Fruit fly (Drosophila melanogaster) whole organism, prepupa: ENCODE data around the gene acj6.
A peak's percentile ranks its signal among the peaks of the same experiment; 100 is the strongest.

ENCODE experiments used
- CG10669 ChIP-seq: fragments of 200-800 bp; sonication (Bioruptor generic); optimal IDR thresholded peaks from 3 replicates; lab custom pipeline; 2018; ENCODE audit warnings: missing biosample characterization, mild to moderate bottlenecking, missing genetic modification characterization, moderate library complexity
- CG11294 ChIP-seq: fragments of 200-800 bp; sonication (Bioruptor generic); IDR thresholded peaks from 2 replicates; pipeline ENCODE4 v1.3.6; 2022; ENCODE audit warnings: missing biosample characterization, missing genetic modification characterization
- CG11902 ChIP-seq: fragments of 200-800 bp; sonication (Bioruptor generic); optimal IDR thresholded peaks from 3 replicates; lab custom pipeline; 2016; ENCODE audit warnings: missing biosample characterization, missing genetic modification characterization
- CG15336 ChIP-seq: fragments of 200-800 bp; sonication (Bioruptor generic); IDR thresholded peaks from 2 replicates; pipeline ENCODE4 v1.3.6; 2022; ENCODE audit warnings: missing biosample characterization, missing genetic modification characterization
- CG1621 ChIP-seq: fragments of 200-800 bp; sonication (Bioruptor generic); optimal IDR thresholded peaks from 3 replicates; lab custom pipeline; 2018; ENCODE audit warnings: missing biosample characterization, mild to moderate bottlenecking, missing genetic modification characterization
- CG16779 ChIP-seq: fragments of 200-800 bp; sonication (Bioruptor generic); optimal IDR thresholded peaks from 3 replicates; lab custom pipeline; 2017; ENCODE audit warnings: missing biosample characterization, mild to moderate bottlenecking, missing genetic modification characterization
- CG3032 ChIP-seq: fragments of 200-800 bp; optimal IDR thresholded peaks from 2 replicates; lab custom pipeline; 2019; ENCODE audit warnings: missing biosample characterization, mild to moderate bottlenecking, missing genetic modification characterization, moderate library complexity
- CG31627 ChIP-seq: fragments of 200-800 bp; sonication (Bioruptor generic); optimal IDR thresholded peaks from 3 replicates; lab custom pipeline; 2016; ENCODE audit warnings: missing biosample characterization, missing genetic modification characterization
- CG32006 ChIP-seq: fragments of 200-800 bp; sonication (Bioruptor generic); optimal IDR thresholded peaks from 3 replicates; lab custom pipeline; 2017; ENCODE audit warnings: missing biosample characterization, mild to moderate bottlenecking, missing genetic modification characterization
- CG34406 ChIP-seq: fragments of 200-800 bp; sonication (Bioruptor generic); optimal IDR thresholded peaks from 3 replicates; lab custom pipeline; 2016; ENCODE audit warnings: missing biosample characterization, missing genetic modification characterization
- CG3919 ChIP-seq: fragments of 200-800 bp; sonication (Bioruptor generic); optimal IDR thresholded peaks from 3 replicates; lab custom pipeline; 2016; ENCODE audit warnings: missing biosample characterization, missing genetic modification characterization
- CG4318 ChIP-seq: fragments of 200-800 bp; sonication (Bioruptor generic); optimal IDR thresholded peaks from 3 replicates; lab custom pipeline; 2017; ENCODE audit warnings: missing biosample characterization, mild to moderate bottlenecking, missing genetic modification characterization
- CG6163 ChIP-seq: fragments of 200-800 bp; sonication (Bioruptor generic); IDR thresholded peaks from 3 replicates; pipeline ENCODE4 v1.3.6; 2022; ENCODE audit warnings: missing biosample characterization, missing genetic modification characterization
- CG6276 ChIP-seq: fragments of 200-800 bp; sonication (Bioruptor generic); optimal IDR thresholded peaks from 2 replicates; lab custom pipeline; 2017; ENCODE audit warnings: missing biosample characterization, mild to moderate bottlenecking, missing genetic modification characterization
- CG6792 ChIP-seq: fragments of 200-800 bp; sonication (Bioruptor generic); optimal IDR thresholded peaks from 3 replicates; lab custom pipeline; 2016; ENCODE audit warnings: missing biosample characterization, missing genetic modification characterization
- CG6854 ChIP-seq: fragments of 200-800 bp; sonication (Bioruptor generic); optimal IDR thresholded peaks from 2 replicates; lab custom pipeline; 2017; ENCODE audit warnings: missing biosample characterization, mild to moderate bottlenecking, missing genetic modification characterization
- CG7368 ChIP-seq: fragments of 200-800 bp; sonication (Bioruptor generic); optimal IDR thresholded peaks from 3 replicates; lab custom pipeline; 2016; ENCODE audit warnings: missing biosample characterization, missing genetic modification characterization
- CG8119 ChIP-seq: fragments of 200-800 bp; sonication (Bioruptor generic); IDR thresholded peaks from 3 replicates; pipeline ENCODE4 v1.3.6; 2022; ENCODE audit warnings: missing biosample characterization, missing genetic modification characterization
- CG9139 ChIP-seq: fragments of 200-800 bp; sonication (Bioruptor generic); optimal IDR thresholded peaks from 3 replicates; lab custom pipeline; 2017; ENCODE audit warnings: missing biosample characterization, mild to moderate bottlenecking, missing genetic modification characterization
- Eip75B ChIP-seq: fragments of 200-800 bp; sonication (Bioruptor generic); optimal IDR thresholded peaks from 3 replicates; lab custom pipeline; 2016; ENCODE audit warnings: missing biosample characterization, missing genetic modification characterization
- Eip78C ChIP-seq: fragments of 200-800 bp; sonication (Bioruptor generic); peaks from one replicate; lab custom pipeline; 2016; ENCODE audit warnings: missing biosample characterization, missing genetic modification characterization
- Eip93F ChIP-seq: fragments of 200-800 bp; sonication (Bioruptor generic); optimal IDR thresholded peaks from 2 replicates; lab custom pipeline; 2016; ENCODE audit warnings: missing biosample characterization, mild to moderate bottlenecking, missing genetic modification characterization
- Ets21C ChIP-seq: fragments of 200-800 bp; sonication (Bioruptor generic); optimal IDR thresholded peaks from 3 replicates; lab custom pipeline; 2016; ENCODE audit warnings: missing biosample characterization, missing genetic modification characterization
- Ets96B ChIP-seq: fragments of 200-800 bp; optimal IDR thresholded peaks from 2 replicates; lab custom pipeline; 2019; ENCODE audit warnings: missing biosample characterization, mild to moderate bottlenecking, missing genetic modification characterization, moderate library complexity
- Gug ChIP-seq: fragments of 200-800 bp; sonication (Bioruptor generic); IDR thresholded peaks from 2 replicates; pipeline ENCODE4 v1.3.6; 2022; ENCODE audit warnings: missing biosample characterization, missing genetic modification characterization
- Hr38 ChIP-seq: sonication (Bioruptor generic); optimal IDR thresholded peaks from 2 replicates; lab custom pipeline; 2016; ENCODE audit warnings: missing biosample characterization, missing genetic modification characterization
- Hr39 ChIP-seq: fragments of 200-800 bp; sonication (Bioruptor generic); optimal IDR thresholded peaks from 2 replicates; lab custom pipeline; 2016; ENCODE audit warnings: missing biosample characterization, missing genetic modification characterization
- Hr4 ChIP-seq: fragments of 200-800 bp; sonication (Bioruptor generic); optimal IDR thresholded peaks from 3 replicates; lab custom pipeline; 2016; ENCODE audit warnings: missing biosample characterization, missing genetic modification characterization
- Lpt ChIP-seq: fragments of 200-800 bp; sonication (Bioruptor generic); optimal IDR thresholded peaks from 3 replicates; lab custom pipeline; 2016; ENCODE audit warnings: missing biosample characterization, missing genetic modification characterization
- Met ChIP-seq: fragments of 200-800 bp; sonication (Bioruptor generic); optimal IDR thresholded peaks from 3 replicates; lab custom pipeline; 2016; ENCODE audit warnings: missing biosample characterization, missing genetic modification characterization
- OdsH ChIP-seq: fragments of 200-800 bp; sonication (Bioruptor generic); optimal IDR thresholded peaks from 3 replicates; lab custom pipeline; 2016; ENCODE audit warnings: missing biosample characterization, missing genetic modification characterization
- Sox15 ChIP-seq: fragments of 200-800 bp; sonication (Bioruptor generic); optimal IDR thresholded peaks from 3 replicates; lab custom pipeline; 2016; ENCODE audit warnings: missing biosample characterization, missing genetic modification characterization
- achi ChIP-seq: fragments of 200-800 bp; sonication (Bioruptor generic); optimal IDR thresholded peaks from 3 replicates; lab custom pipeline; 2016; ENCODE audit warnings: missing biosample characterization, missing genetic modification characterization
- acj6 ChIP-seq: fragments of 200-800 bp; sonication (Bioruptor generic); optimal IDR thresholded peaks from 3 replicates; lab custom pipeline; 2016; ENCODE audit warnings: missing biosample characterization, missing genetic modification characterization
- cyc ChIP-seq: fragments of 200-800 bp; sonication (Bioruptor generic); optimal IDR thresholded peaks from 3 replicates; lab custom pipeline; 2016; ENCODE audit warnings: missing biosample characterization, missing genetic modification characterization
- dac ChIP-seq: fragments of 200-800 bp; sonication (Bioruptor generic); optimal IDR thresholded peaks from 2 replicates; lab custom pipeline; 2017; ENCODE audit warnings: missing biosample characterization, mild to moderate bottlenecking, missing genetic modification characterization
- dsx ChIP-seq: fragments of 200-800 bp; optimal IDR thresholded peaks from 3 replicates; lab custom pipeline; 2019; ENCODE audit warnings: missing biosample characterization, mild to moderate bottlenecking, missing genetic modification characterization, moderate library complexity; ENCODE audit not compliant: poor library complexity, severe bottlenecking
- eg ChIP-seq: fragments of 200-800 bp; sonication (Bioruptor generic); IDR thresholded peaks from 3 replicates; pipeline ENCODE4 v1.3.6; 2022; ENCODE audit warnings: missing biosample characterization, missing genetic modification characterization
- esn ChIP-seq: fragments of 200-800 bp; sonication (Bioruptor generic); optimal IDR thresholded peaks from 2 replicates; lab custom pipeline; 2016; ENCODE audit warnings: missing biosample characterization, mild to moderate bottlenecking, missing genetic modification characterization, moderate library complexity
- fkh ChIP-seq: fragments of 200-800 bp; sonication (Bioruptor generic); optimal IDR thresholded peaks from 3 replicates; lab custom pipeline; 2017; ENCODE audit warnings: missing biosample characterization, mild to moderate bottlenecking, missing genetic modification characterization, moderate library complexity
- lz ChIP-seq: fragments of 200-800 bp; sonication (Bioruptor generic); optimal IDR thresholded peaks from 3 replicates; lab custom pipeline; 2016; ENCODE audit warnings: missing biosample characterization, missing genetic modification characterization
- pdm3 ChIP-seq: fragments of 200-800 bp; sonication (Bioruptor generic); optimal IDR thresholded peaks from 3 replicates; lab custom pipeline; 2016; ENCODE audit warnings: missing biosample characterization, missing genetic modification characterization
- salr ChIP-seq, 2 experiments: fragments of 200-800 bp; sonication (Bioruptor generic); optimal IDR thresholded peaks; 3 replicates each; lab custom pipeline; 2016 to 2018; ENCODE audit warnings: missing biosample characterization in 2 of 2, missing genetic modification characterization in 2 of 2, mild to moderate bottlenecking in 1 of 2
- ss ChIP-seq, 2 experiments: fragments of 200-800 bp; sonication (Bioruptor generic); optimal IDR thresholded peaks; 2 replicates in 1 of 2; 3 replicates in 1 of 2; lab custom pipeline; 2017 to 2018; ENCODE audit warnings: mild to moderate bottlenecking in 2 of 2, missing biosample characterization in 2 of 2, missing genetic modification characterization in 2 of 2, moderate library complexity in 1 of 2
- svp ChIP-seq: fragments of 200-800 bp; sonication (Bioruptor generic); peaks from one replicate; lab custom pipeline; 2016; ENCODE audit warnings: missing biosample characterization, missing genetic modification characterization
- topi ChIP-seq: fragments of 200-800 bp; sonication (Bioruptor generic); optimal IDR thresholded peaks from 3 replicates; lab custom pipeline; 2016; ENCODE audit warnings: missing biosample characterization, missing genetic modification characterization

acj6 gene

DNA sequence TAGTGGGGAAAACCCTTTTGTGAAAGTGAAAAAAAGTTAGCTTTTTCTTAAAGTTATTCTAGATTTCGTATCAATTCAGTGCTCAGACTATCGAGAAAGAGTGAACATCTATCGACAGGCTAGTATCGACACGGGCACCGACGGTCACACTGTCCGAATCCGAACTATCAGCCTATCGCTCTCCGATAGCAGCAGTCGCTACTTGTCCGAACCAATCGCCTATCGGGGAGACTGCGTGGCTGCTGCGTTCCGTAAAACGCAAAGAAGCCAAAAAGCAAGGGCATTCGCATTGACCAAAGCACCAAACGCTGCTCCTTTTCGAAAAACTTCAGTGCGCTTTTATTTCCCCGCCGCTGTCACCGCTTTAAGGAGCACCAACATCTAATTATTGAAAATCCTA lies 59.6 kb downstream of the acj6 start, which contains the start of gene Top1:
TSS of gene Top1 (plus strand) at position 190 of the 400 bp plus-strand sequence.
- TF ChIP-seq CG9139 (GFP tag; lab: Kevin White, UChicago) (no peak), Eip93F (GFP tag; lab: Kevin White, UChicago) (no peak), CG3919 (peak; percentile 1), Hr39 (GFP tag; lab: Kevin White, UChicago) (no peak), CG7368 (GFP tag; lab: Kevin White, UChicago) (no peak), topi (GFP tag; lab: Kevin White, UChicago) (no peak), Eip78C (GFP tag; lab: Kevin White, UChicago) (peak; percentile 61), CG4318 (GFP tag; lab: Kevin White, UChicago) (no peak), Met (GFP tag; lab: Kevin White, UChicago) (no peak), CG6854 (peak; percentile 46), Ets21C (GFP tag; lab: Kevin White, UChicago) (no peak), CG3032 (peak; percentile 22), Ets96B (tag; lab: Kevin White, UChicago) (no peak), Lpt (GFP tag; lab: Kevin White, UChicago) (no peak), dac (GFP tag; lab: Kevin White, UChicago) (no peak), fkh (GFP tag; lab: Kevin White, UChicago) (no peak), Hr38 (no peak), acj6 (no peak), OdsH (GFP tag; lab: Kevin White, UChicago) (no peak), CG32006 (GFP tag; lab: Kevin White, UChicago) (no peak), esn (GFP tag; lab: Kevin White, UChicago) (no peak), CG1621 (tag; lab: Kevin White, UChicago) (peak; percentile 23), CG34406 (GFP tag; lab: Kevin White, UChicago) (no peak), eg (GFP tag; lab: Robert Waterston, UW) (peak; percentile 48), svp (GFP tag; lab: Kevin White, UChicago) (no peak), Eip75B (GFP tag; lab: Kevin White, UChicago) (no peak), lz (no peak), CG11902 (no peak), CG8119 (no peak), Sox15 (GFP tag; lab: Kevin White, UChicago) (no peak), dsx (GFP tag; lab: Kevin White, UChicago) (no peak), CG6163 (GFP tag; lab: Robert Waterston, UW) (peak; percentile 36; the same call in 1 of the 3 replicates), CG6276 (GFP tag; lab: Kevin White, UChicago) (peak; percentile 13), ss (GFP tag; optimal IDR thresholded peaks at IDR 0.05; lab: Kevin White, UChicago) (peak in 1 of 2 experiments; percentile 12), CG11294 (GFP tag; lab: Robert Waterston, UW) (0 out of 2 replicates have a peak, but pooled peaks have one; percentile 10), CG6792 (GFP tag; lab: Kevin White, UChicago) (no peak)
- TF ChIP-seq, all 60 proteins: peak for 10

DNA sequence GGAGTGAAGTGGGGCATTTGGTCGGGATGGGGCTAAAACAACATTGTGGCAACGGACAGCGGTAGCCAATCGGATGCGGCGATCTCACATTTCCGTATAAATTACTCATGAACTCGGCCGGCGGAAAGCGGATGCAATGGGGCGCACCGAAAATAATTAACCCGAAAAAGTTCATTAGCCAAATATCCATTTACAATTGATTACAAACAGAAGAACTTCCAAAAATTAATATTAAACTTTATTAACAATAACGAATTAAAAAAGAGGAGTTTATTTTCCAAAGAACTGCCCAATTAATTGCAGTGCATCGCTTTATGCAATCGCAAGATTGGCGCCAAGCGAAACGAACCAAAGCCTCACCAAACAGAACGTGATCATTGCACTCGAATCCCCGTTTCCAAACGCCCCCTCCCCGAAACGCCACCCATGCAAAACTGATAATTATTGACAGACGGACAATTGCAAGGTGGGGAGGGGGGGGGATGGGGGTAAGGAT lies 65.0 kb downstream of the acj6 start:
- TF ChIP-seq CG7368 (GFP tag; lab: Kevin White, UChicago) (no peak), CG11294 (GFP tag; lab: Robert Waterston, UW) (peak; percentile 13; the same call in 1 of the 2 replicates), pdm3 (GFP tag; lab: Kevin White, UChicago) (peak; percentile 12), topi (GFP tag; lab: Kevin White, UChicago) (peak; percentile 37), Met (GFP tag; lab: Kevin White, UChicago) (peak; percentile 29), Eip78C (GFP tag; lab: Kevin White, UChicago) (peak; percentile 45), CG9139 (GFP tag; lab: Kevin White, UChicago) (no peak), salr (GFP tag; optimal IDR thresholded peaks at IDR 0.05; lab: Kevin White, UChicago) (no peak), CG16779 (tag; lab: Kevin White, UChicago) (no peak), Gug (GFP tag; lab: Robert Waterston, UW) (peak; percentile 56), CG10669 (GFP tag; lab: Kevin White, UChicago) (peak; percentile 16), Hr39 (GFP tag; lab: Kevin White, UChicago) (peak; percentile 10), dac (GFP tag; lab: Kevin White, UChicago) (no peak), OdsH (GFP tag; lab: Kevin White, UChicago) (no peak), cyc (GFP tag; lab: Kevin White, UChicago) (peak; percentile 8), CG15336 (GFP tag; lab: Robert Waterston, UW) (peak; percentile 62), Lpt (GFP tag; lab: Kevin White, UChicago) (no peak), svp (GFP tag; lab: Kevin White, UChicago) (peak; percentile 76), CG4318 (GFP tag; lab: Kevin White, UChicago) (no peak), CG3032 (no peak), ss (GFP tag; optimal IDR thresholded peaks at IDR 0.05; lab: Kevin White, UChicago) (no peak), CG8119 (0 out of 3 replicates have a peak, but pooled peaks have one; percentile 9), CG3919 (no peak), esn (GFP tag; lab: Kevin White, UChicago) (peak; percentile 30), CG31627 (GFP tag; lab: Kevin White, UChicago) (peak; percentile 25), eg (GFP tag; lab: Robert Waterston, UW) (peak; percentile 44; the same call in 1 of the 3 replicates), Ets21C (GFP tag; lab: Kevin White, UChicago) (no peak), CG6163 (GFP tag; lab: Robert Waterston, UW) (no peak), CG32006 (GFP tag; lab: Kevin White, UChicago) (peak; percentile 63), Eip75B (GFP tag; lab: Kevin White, UChicago) (no peak), Ets96B (tag; lab: Kevin White, UChicago) (peak; percentile 5), acj6 (peak; percentile 25), Hr4 (GFP tag; lab: Kevin White, UChicago) (peak; percentile 13), achi (GFP tag; lab: Kevin White, UChicago) (peak; percentile 22)
